Fruit fly (Drosophila melanogaster): ENCODE data around the gene CG5800.

dm6 chrX:17625833-17626232, 10.2 kb upstream of the CG5800 start:
- TF ChIP-seq psq (optimal IDR thresholded peaks at IDR 0.05): no peak
- TF ChIP-seq insv (optimal IDR thresholded peaks at IDR 0.05): no peak
- no peak for TF ChIP-seq h (optimal IDR thresholded peaks at IDR 0.05)
- TF ChIP-seq ttk (optimal IDR thresholded peaks at IDR 0.05): no peak
